Fruit fly (Drosophila melanogaster) S2 (cell line): Measurements from ENCODE around the gene Hsp23.

Experiments
- CG8478 ChIP-seq: fragments of >200 bp; optimal IDR thresholded peaks from 2 replicates; lab custom pipeline; 2018
- CTCF ChIP-seq, 2 experiments: fragments of >200 bp; optimal IDR thresholded peaks; 2 replicates each; lab custom pipeline; 2018

The Hsp23 gene

dm6 chr3L:9422636-9423419 lies 41.1 kb downstream of the Hsp23 start, which contains the start of gene aay:
Gene aay, plus strand, starts transcription at chr3L:9423253.
- TF ChIP-seq CG8478 (lab: Kevin White, UChicago) (no peak), CTCF (optimal IDR thresholded peaks at IDR 0.05; lab: Kevin White, UChicago) (no peak)

- no peak for TF ChIP-seq CTCF (optimal IDR thresholded peaks at IDR 0.05; lab: Kevin White, UChicago)
- TF ChIP-seq CG8478 (lab: Kevin White, UChicago), result no peak
Observed at dm6 chr3L:9423757-9424527, 42.3 kb downstream of the Hsp23 start.

- TF ChIP-seq CG8478 (lab: Kevin White, UChicago) (no peak), CTCF (optimal IDR thresholded peaks at IDR 0.05; lab: Kevin White, UChicago) (no peak)
Observed at dm6 chr3L:9424528-9424911, 42.8 kb downstream of the Hsp23 start.

- no peak for TF ChIP-seq CG8478 (lab: Kevin White, UChicago)
- no peak for TF ChIP-seq CTCF (optimal IDR thresholded peaks at IDR 0.05; lab: Kevin White, UChicago)
Observed at dm6 chr3L:9425838-9426237, 44.2 kb downstream of the Hsp23 start.

dm6 chr3L:9426656-9427294 lies 45.1 kb downstream of the Hsp23 start, which contains the start of the genes Atat and Shc:
Gene Atat, minus strand, starts transcription at chr3L:9426758.
Gene Shc, plus strand, starts transcription at chr3L:9427010.
- TF ChIP-seq CTCF (optimal IDR thresholded peaks at IDR 0.05; lab: Kevin White, UChicago) (peak; percentile 11 to 53), CG8478 (lab: Kevin White, UChicago) (no peak)

dm6 chr3L:9429665-9430607 lies 48.3 kb downstream of the Hsp23 start, which contains the start of the genes RpS17 and MTF-1:
Gene RpS17, minus strand, starts transcription at chr3L:9429821.
Gene MTF-1, plus strand, starts transcription at chr3L:9430312.
- no peak for TF ChIP-seq CG8478 (lab: Kevin White, UChicago)
- TF ChIP-seq CTCF (optimal IDR thresholded peaks at IDR 0.05; lab: Kevin White, UChicago), result peak; percentile 42 to 64

dm6 chr3L:9430608-9430952 lies 48.9 kb downstream of the Hsp23 start:
- TF ChIP-seq CTCF (optimal IDR thresholded peaks at IDR 0.05; lab: Kevin White, UChicago) (no peak), CG8478 (lab: Kevin White, UChicago) (no peak)

dm6 chr3L:9431848-9432623 lies 50.4 kb downstream of the Hsp23 start:
- no peak for TF ChIP-seq CTCF (optimal IDR thresholded peaks at IDR 0.05; lab: Kevin White, UChicago)
- no peak for TF ChIP-seq CG8478 (lab: Kevin White, UChicago)
